Fruit fly (Drosophila melanogaster) Kc167 (cell line): ENCODE measurements around the gene CG11882.
A peak's percentile ranks its signal among the peaks of the same experiment; 100 is the strongest.

Experiments used
- Myc ChIP-seq: fragments of >200 bp; optimal IDR thresholded peaks from 2 replicates; lab custom pipeline; 2017; ENCODE audit warnings: missing external identifiers
- Sin3A ChIP-seq: fragments of >200 bp; optimal IDR thresholded peaks from 2 replicates; lab custom pipeline; 2018; ENCODE audit warnings: missing external identifiers
- h ChIP-seq: fragments of >200 bp; optimal IDR thresholded peaks from 3 replicates; lab custom pipeline; 2018; ENCODE audit warnings: missing external identifiers
- insv ChIP-seq: fragments of >200 bp; optimal IDR thresholded peaks from 3 replicates; lab custom pipeline; 2018; ENCODE audit warnings: missing external identifiers
- psq ChIP-seq: fragments of >200 bp; optimal IDR thresholded peaks from 2 replicates; lab custom pipeline; 2017; ENCODE audit warnings: missing external identifiers
- ttk ChIP-seq: sonication (Bioruptor generic); optimal IDR thresholded peaks from 2 replicates; lab custom pipeline; 2017; ENCODE audit warnings: missing external identifiers

The CG11882 gene

dm6 chr3R:29139767-29140755 is 7.9 kb downstream of the CG11882 start:
- TF ChIP-seq insv (lab: Kevin White, UChicago) (no peak), Myc (no peak), psq (lab: Kevin White, UChicago) (no peak), Sin3A (lab: Kevin White, UChicago) (no peak), h (lab: Kevin White, UChicago) (no peak), ttk (no peak)

dm6 chr3R:29138961-29139527 is 8.9 kb downstream of the CG11882 start:
- TF ChIP-seq Sin3A (lab: Kevin White, UChicago): no peak
- TF ChIP-seq ttk: no peak
- no peak for TF ChIP-seq insv (lab: Kevin White, UChicago)
- no peak for TF ChIP-seq Myc
- TF ChIP-seq psq (lab: Kevin White, UChicago): no peak
- TF ChIP-seq h (lab: Kevin White, UChicago): no peak

dm6 chr3R:29138407-29138806 is 9.6 kb downstream of the CG11882 start, which contains the start of the genes Alg13 and superdeath:
TSS of gene Alg13 (minus strand) at chr3R:29138573.
TSS of gene superdeath (plus strand) at chr3R:29138662.
- TF ChIP-seq psq (lab: Kevin White, UChicago) (no peak), Sin3A (lab: Kevin White, UChicago) (no peak), h (lab: Kevin White, UChicago) (no peak), ttk (no peak)

- no peak for TF ChIP-seq Sin3A (lab: Kevin White, UChicago)
- TF ChIP-seq psq (lab: Kevin White, UChicago): no peak
- no peak for TF ChIP-seq ttk
- TF ChIP-seq insv (lab: Kevin White, UChicago): no peak
- no peak for TF ChIP-seq Myc
- no peak for TF ChIP-seq h (lab: Kevin White, UChicago)
Measured at dm6 chr3R:29130902-29131621, 16.9 kb downstream of the CG11882 start, which contains the start of the genes dgt6 and Vha100-1. TSS of gene dgt6 (minus strand) at chr3R:29130972. TSS of gene Vha100-1 (plus strand) at chr3R:29131193.

- TF ChIP-seq ttk (no peak), Myc (no peak), insv (lab: Kevin White, UChicago) (no peak), Sin3A (lab: Kevin White, UChicago) (no peak), psq (lab: Kevin White, UChicago) (no peak), h (lab: Kevin White, UChicago) (no peak)
Measured at dm6 chr3R:29124128-29124527, 23.8 kb downstream of the CG11882 start.

- TF ChIP-seq ttk (no peak), psq (lab: Kevin White, UChicago) (no peak), Myc (no peak), Sin3A (lab: Kevin White, UChicago) (peak; percentile 70), insv (lab: Kevin White, UChicago) (no peak), h (lab: Kevin White, UChicago) (no peak)
Measured at dm6 chr3R:29122817-29123611, 25.0 kb downstream of the CG11882 start, which contains the start of the genes yem and Ctl2. TSS of gene yem (minus strand) at chr3R:29122879. TSS of gene Ctl2 (plus strand) at chr3R:29123370.

- TF ChIP-seq insv (lab: Kevin White, UChicago): no peak
- no peak for TF ChIP-seq psq (lab: Kevin White, UChicago)
Measured at dm6 chr3R:29116167-29116725, 31.7 kb downstream of the CG11882 start, which contains the start of gene Atg14. TSS of gene Atg14 (plus strand) at chr3R:29116391.

dm6 chr3R:29113392-29113791 is 34.6 kb downstream of the CG11882 start:
- no peak for TF ChIP-seq Myc
- no peak for TF ChIP-seq ttk

dm6 chr3R:29112398-29113150 is 35.4 kb downstream of the CG11882 start, which contains the start of the genes alpha-Man-Ib and Pdhb:
TSS of gene alpha-Man-Ib (minus strand) at chr3R:29112822.
TSS of gene Pdhb (plus strand) at chr3R:29113071.
- TF ChIP-seq h (lab: Kevin White, UChicago) (no peak), insv (lab: Kevin White, UChicago) (no peak), ttk (no peak), Sin3A (lab: Kevin White, UChicago) (no peak), psq (lab: Kevin White, UChicago) (no peak)

dm6 chr3R:29111795-29112194 is 36.2 kb downstream of the CG11882 start:
- no peak for TF ChIP-seq Myc
- TF ChIP-seq ttk: no peak
- no peak for TF ChIP-seq h (lab: Kevin White, UChicago)
- no peak for TF ChIP-seq Sin3A (lab: Kevin White, UChicago)
- TF ChIP-seq insv (lab: Kevin White, UChicago): no peak
- TF ChIP-seq psq (lab: Kevin White, UChicago): no peak
